Worm (Caenorhabditis elegans) whole organism, L1 larva: Measurements from ENCODE around the gene ttll-4.

Experiments
- aha-1 ChIP-seq: fragments of 150-350 bp; optimal IDR thresholded peaks from 2 replicates; lab custom pipeline; 2014; ENCODE audit warnings: missing biosample characterization, missing genetic modification characterization
- aly-2 ChIP-seq: fragments of 150-350 bp; optimal IDR thresholded peaks from 2 replicates; lab custom pipeline; 2014; ENCODE audit warnings: missing biosample characterization, missing genetic modification characterization
- fkh-10 ChIP-seq: sonication (generic microtip); optimal IDR thresholded peaks from 2 replicates; lab custom pipeline; 2017; ENCODE audit warnings: missing biosample characterization, missing genetic modification reagents, missing genetic modification characterization
- fos-1 ChIP-seq: fragments of 150-350 bp; optimal IDR thresholded peaks from 2 replicates; lab custom pipeline; 2014; ENCODE audit warnings: missing biosample characterization, missing genetic modification characterization
- irx-1 ChIP-seq: sonication (generic microtip); optimal IDR thresholded peaks from 2 replicates; lab custom pipeline; 2016; ENCODE audit warnings: missing genetic modification characterization, missing compliant biosample characterization
- lin-14 ChIP-seq: fragments of 200-800 bp; sonication (Bioruptor generic); optimal IDR thresholded peaks from 2 replicates; lab custom pipeline; 2018; ENCODE audit warnings: mild to moderate bottlenecking, missing genetic modification characterization, moderate library complexity, missing compliant biosample characterization
- mdl-1 ChIP-seq, 2 experiments: fragments of 150-350 bp; optimal IDR thresholded peaks; 2 replicates each; lab custom pipeline; 2014 to 2017; ENCODE audit warnings: missing biosample characterization in 2 of 2, missing genetic modification characterization in 2 of 2, inconsistent platforms in 1 of 2
- snpc-4 ChIP-seq: fragments of 150-350 bp; optimal IDR thresholded peaks from 2 replicates; lab custom pipeline; 2014; ENCODE audit warnings: missing biosample characterization, missing genetic modification characterization

DNA sequence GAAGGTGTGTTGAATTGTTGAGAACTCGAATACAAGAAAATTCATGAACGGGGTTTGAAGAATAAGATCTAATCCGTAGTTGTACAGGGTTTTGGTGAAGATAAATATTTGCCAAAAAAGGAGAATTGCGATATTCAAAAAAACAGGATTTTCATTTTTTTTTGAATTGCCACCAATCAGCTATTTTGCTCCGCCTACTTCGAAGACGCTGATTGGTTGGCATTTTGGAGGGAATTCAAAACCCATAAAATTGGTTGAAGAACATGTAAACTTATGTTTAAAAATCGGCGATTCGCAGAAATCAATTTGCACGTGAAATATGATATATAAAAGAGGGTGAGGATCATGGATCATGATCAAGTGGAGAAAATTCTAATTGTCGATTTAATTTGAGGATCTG, 47.9 kb upstream of the ttll-4 start:
- TF ChIP-seq snpc-4 (tag; lab: Kevin White, UChicago) (no peak), lin-14 (GFP tag; lab: Kevin White, UChicago) (no peak), irx-1 (no peak), mdl-1 (tag; optimal IDR thresholded peaks at IDR 0.05; lab: Kevin White, UChicago) (no peak), aha-1 (no peak), aly-2 (tag; lab: Kevin White, UChicago) (no peak), fkh-10 (no peak), fos-1 (tag; lab: Kevin White, UChicago) (no peak)
